Worm (Caenorhabditis elegans) whole organism, L2 larva: Measurements from ENCODE around the gene ubq-2.

Source experiments
- C34F6.9 ChIP-seq: fragments of 150-350 bp; optimal IDR thresholded peaks from 2 replicates; lab custom pipeline; 2014; ENCODE audit warnings: missing biosample characterization, missing genetic modification characterization
- F13H6.1 ChIP-seq: sonication (generic microtip); optimal IDR thresholded peaks from 2 replicates; lab custom pipeline; 2016; ENCODE audit warnings: missing genetic modification characterization, missing compliant biosample characterization
- aly-2 ChIP-seq: fragments of 150-350 bp; optimal IDR thresholded peaks from 2 replicates; lab custom pipeline; 2014; ENCODE audit warnings: missing biosample characterization, missing genetic modification characterization
- ama-1 ChIP-seq: fragments of 150-350 bp; optimal IDR thresholded peaks from 2 replicates; lab custom pipeline; 2018; ENCODE audit warnings: inconsistent platforms
- ceh-82 ChIP-seq: fragments of 150-350 bp; optimal IDR thresholded peaks from 2 replicates; lab custom pipeline; 2014; ENCODE audit warnings: missing biosample characterization, missing genetic modification characterization
- crh-2 ChIP-seq: sonication (generic microtip); optimal IDR thresholded peaks from 2 replicates; lab custom pipeline; 2017; ENCODE audit warnings: missing biosample characterization, missing genetic modification characterization
- dmd-4 ChIP-seq: sonication (generic microtip); optimal IDR thresholded peaks from 2 replicates; lab custom pipeline; 2017; ENCODE audit warnings: missing biosample characterization, missing genetic modification characterization
- egl-27 ChIP-seq: sonication (generic microtip); optimal IDR thresholded peaks from 3 replicates; lab custom pipeline; 2017; ENCODE audit warnings: missing biosample characterization, missing genetic modification reagents, missing genetic modification characterization
- elt-1 ChIP-seq: fragments of 150-350 bp; optimal IDR thresholded peaks from 2 replicates; lab custom pipeline; 2014; ENCODE audit warnings: missing biosample characterization, missing genetic modification characterization
- elt-3 ChIP-seq: sonication (generic microtip); optimal IDR thresholded peaks from 2 replicates; lab custom pipeline; 2017; ENCODE audit warnings: missing biosample characterization, missing genetic modification characterization
- fos-1 ChIP-seq: fragments of 150-350 bp; optimal IDR thresholded peaks from 2 replicates; lab custom pipeline; 2014; ENCODE audit warnings: missing biosample characterization, missing genetic modification characterization
- gmeb-1 ChIP-seq: fragments of 150-350 bp; optimal IDR thresholded peaks from 2 replicates; lab custom pipeline; 2014; ENCODE audit warnings: missing biosample characterization, missing genetic modification characterization
- lin-13 ChIP-seq: fragments of 150-350 bp; optimal IDR thresholded peaks from 2 replicates; lab custom pipeline; 2014; ENCODE audit warnings: missing biosample characterization, missing genetic modification reagents, missing genetic modification characterization
- lsy-2 ChIP-seq, 2 experiments: fragments of 150-350 bp in 1 of 2; sonication (generic microtip) in 1 of 2; optimal IDR thresholded peaks; 2 replicates each; lab custom pipeline; 2014 to 2017; ENCODE audit warnings: missing biosample characterization in 2 of 2, missing genetic modification characterization in 2 of 2
- mab-5 ChIP-seq: fragments of 150-350 bp; optimal IDR thresholded peaks from 2 replicates; lab custom pipeline; 2014; ENCODE audit warnings: missing biosample characterization, missing genetic modification characterization
- mdl-1 ChIP-seq, 2 experiments: fragments of 150-350 bp in 1 of 2; sonication (generic microtip) in 1 of 2; optimal IDR thresholded peaks; 2 replicates each; lab custom pipeline; 2017; ENCODE audit warnings: missing biosample characterization in 2 of 2, missing genetic modification characterization in 2 of 2
- nhr-10 ChIP-seq: sonication (generic microtip); optimal IDR thresholded peaks from 2 replicates; lab custom pipeline; 2017; ENCODE audit warnings: missing biosample characterization, missing genetic modification characterization
- nhr-11 ChIP-seq: fragments of 150-350 bp; optimal IDR thresholded peaks from 2 replicates; lab custom pipeline; 2014; ENCODE audit warnings: missing biosample characterization, missing genetic modification characterization
- nhr-129 ChIP-seq: fragments of 150-350 bp; optimal IDR thresholded peaks from 2 replicates; lab custom pipeline; 2014; ENCODE audit warnings: missing biosample characterization, missing genetic modification characterization
- nhr-23 ChIP-seq: fragments of 150-350 bp; optimal IDR thresholded peaks from 2 replicates; lab custom pipeline; 2014; ENCODE audit warnings: missing biosample characterization, missing genetic modification reagents, missing genetic modification characterization
- nhr-237 ChIP-seq: fragments of 150-350 bp; optimal IDR thresholded peaks from 2 replicates; lab custom pipeline; 2014; ENCODE audit warnings: missing biosample characterization, missing genetic modification characterization
- nhr-25 ChIP-seq: fragments of 150-350 bp; sonication (generic microtip); optimal IDR thresholded peaks from 3 replicates; lab custom pipeline; 2014; ENCODE audit warnings: missing biosample characterization, missing genetic modification characterization
- nhr-6 ChIP-seq: fragments of 150-350 bp; optimal IDR thresholded peaks from 2 replicates; lab custom pipeline; 2014; ENCODE audit warnings: missing biosample characterization, missing genetic modification characterization
- nhr-77 ChIP-seq: fragments of 150-350 bp; optimal IDR thresholded peaks from 2 replicates; lab custom pipeline; 2014; ENCODE audit warnings: missing biosample characterization, missing genetic modification characterization
- sem-4 ChIP-seq: fragments of 150-350 bp; optimal IDR thresholded peaks from 2 replicates; lab custom pipeline; 2014; ENCODE audit warnings: missing biosample characterization, missing genetic modification reagents, missing genetic modification characterization
- sma-3 ChIP-seq: sonication (generic microtip); optimal IDR thresholded peaks from 2 replicates; lab custom pipeline; 2016; ENCODE audit warnings: missing genetic modification reagents, missing genetic modification characterization, missing compliant biosample characterization
- unc-55 ChIP-seq: fragments of 150-350 bp; sonication (generic microtip); optimal IDR thresholded peaks from 3 replicates; lab custom pipeline; 2014; ENCODE audit warnings: missing biosample characterization, missing genetic modification reagents, missing genetic modification characterization
- zag-1 ChIP-seq: fragments of 150-350 bp; optimal IDR thresholded peaks from 2 replicates; lab custom pipeline; 2014; ENCODE audit warnings: missing biosample characterization, missing genetic modification characterization
- ztf-4 ChIP-seq: fragments of 150-350 bp; optimal IDR thresholded peaks from 2 replicates; lab custom pipeline; 2014; ENCODE audit warnings: missing biosample characterization, missing genetic modification characterization

The ubq-2 gene

ce11 chrIII:13004316-13004715 is 26.0 kb upstream of the ubq-2 start:
- TF ChIP-seq zag-1 (tag; lab: Kevin White, UChicago), result no peak
- no peak for TF ChIP-seq elt-3 (tag; lab: Kevin White, UChicago)
- no peak for TF ChIP-seq ama-1
- no peak for TF ChIP-seq dmd-4

- TF ChIP-seq nhr-129 (peak; percentile 46), F13H6.1 (tag; lab: Kevin White, UChicago) (peak; percentile 30), fos-1 (tag; lab: Kevin White, UChicago) (peak; percentile 55), crh-2 (tag; lab: Kevin White, UChicago) (peak; percentile 71), sem-4 (tag; lab: Kevin White, UChicago) (peak; percentile 55), nhr-25 (tag; lab: Kevin White, UChicago) (no peak), C34F6.9 (peak; percentile 69), lsy-2 (tag; optimal IDR thresholded peaks at IDR 0.05; lab: Kevin White, UChicago) (peak in 1 of 2 experiments; percentile 70), zag-1 (tag; lab: Kevin White, UChicago) (peak; percentile 7), nhr-11 (tag; lab: Kevin White, UChicago) (no peak), egl-27 (tag; lab: Kevin White, UChicago) (peak; percentile 18), mab-5 (peak; percentile 12), unc-55 (peak; percentile 90), gmeb-1 (tag; lab: Kevin White, UChicago) (peak; percentile 14), ama-1 (no peak)
Measured at ce11 chrIII:13002098-13002497, 23.8 kb upstream of the ubq-2 start, which contains the start of gene ZK1010.10. Gene ZK1010.10, plus strand, starts transcription at chrIII:13002383.

ce11 chrIII:13000457-13000856 is 22.1 kb upstream of the ubq-2 start, which contains the start of gene ZK1010.8:
Gene ZK1010.8, minus strand, starts transcription at chrIII:13000670.
- TF ChIP-seq mdl-1 (tag; optimal IDR thresholded peaks at IDR 0.05; lab: Kevin White, UChicago) (no peak), ceh-82 (tag; lab: Kevin White, UChicago) (no peak), fos-1 (tag; lab: Kevin White, UChicago) (peak; percentile 54)
- TF ChIP-seq, all 48 proteins: peak for 1

- TF ChIP-seq nhr-237 (tag; lab: Kevin White, UChicago) (no peak), nhr-23 (tag; lab: Kevin White, UChicago) (no peak), ztf-4 (no peak), lsy-2 (tag; optimal IDR thresholded peaks at IDR 0.05; lab: Kevin White, UChicago) (no peak)
- TF ChIP-seq, all 48 proteins: peak for 0
Measured at ce11 chrIII:12998252-12998651, 19.9 kb upstream of the ubq-2 start.

- no peak for TF ChIP-seq nhr-6 (tag; lab: Kevin White, UChicago)
- no peak for TF ChIP-seq mab-5
- no peak for TF ChIP-seq lin-13
- TF ChIP-seq sma-3 (GFP tag; lab: Kevin White, UChicago), result no peak
- TF ChIP-seq C34F6.9, result no peak
- TF ChIP-seq elt-1 (tag; lab: Kevin White, UChicago), result no peak
- no peak for TF ChIP-seq egl-27 (tag; lab: Kevin White, UChicago)
- no peak for TF ChIP-seq dmd-4
- no peak for TF ChIP-seq nhr-10 (tag; lab: Kevin White, UChicago)
Measured at ce11 chrIII:12993607-12994006, 15.3 kb upstream of the ubq-2 start, which contains the start of gene col-97. Gene col-97, minus strand, starts transcription at chrIII:12993707.

ce11 chrIII:12993055-12993454 is 14.7 kb upstream of the ubq-2 start:
- TF ChIP-seq dmd-4 (no peak), nhr-77 (tag; lab: Kevin White, UChicago) (no peak), nhr-10 (tag; lab: Kevin White, UChicago) (no peak), sma-3 (GFP tag; lab: Kevin White, UChicago) (no peak), aly-2 (tag; lab: Kevin White, UChicago) (no peak)

ce11 chrIII:12990997-12991396 is 12.7 kb upstream of the ubq-2 start, which contains the start of gene ZK1010.12:
Gene ZK1010.12, plus strand, starts transcription at chrIII:12991297.
- TF ChIP-seq elt-3 (tag; lab: Kevin White, UChicago), result no peak
- no peak for TF ChIP-seq nhr-23 (tag; lab: Kevin White, UChicago)
- TF ChIP-seq zag-1 (tag; lab: Kevin White, UChicago), result no peak
